Fruit fly (Drosophila melanogaster) whole organism, prepupa: Measurements from ENCODE around the gene CG9386.
A peak's percentile ranks its signal among the peaks of the same experiment; 100 is the strongest.

ENCODE experiments used
- CG10631 ChIP-seq: fragments of 200-800 bp; sonication (Bioruptor generic); optimal IDR thresholded peaks from 2 replicates; lab custom pipeline; 2016; ENCODE audit warnings: missing biosample characterization, missing genetic modification characterization
- CG10669 ChIP-seq: fragments of 200-800 bp; sonication (Bioruptor generic); optimal IDR thresholded peaks from 3 replicates; lab custom pipeline; 2018; ENCODE audit warnings: missing biosample characterization, mild to moderate bottlenecking, missing genetic modification characterization, moderate library complexity
- CG11762 ChIP-seq: fragments of 200-800 bp; sonication (Bioruptor generic); optimal IDR thresholded peaks from 3 replicates; lab custom pipeline; 2016; ENCODE audit warnings: missing biosample characterization, missing genetic modification characterization; ENCODE audit not compliant: insufficient read depth
- CG1621 ChIP-seq: fragments of 200-800 bp; sonication (Bioruptor generic); optimal IDR thresholded peaks from 3 replicates; lab custom pipeline; 2018; ENCODE audit warnings: missing biosample characterization, mild to moderate bottlenecking, missing genetic modification characterization
- CG16779 ChIP-seq: fragments of 200-800 bp; sonication (Bioruptor generic); optimal IDR thresholded peaks from 3 replicates; lab custom pipeline; 2017; ENCODE audit warnings: missing biosample characterization, mild to moderate bottlenecking, missing genetic modification characterization
- CG3032 ChIP-seq: fragments of 200-800 bp; optimal IDR thresholded peaks from 2 replicates; lab custom pipeline; 2019; ENCODE audit warnings: missing biosample characterization, mild to moderate bottlenecking, missing genetic modification characterization, moderate library complexity
- CG31627 ChIP-seq: fragments of 200-800 bp; sonication (Bioruptor generic); optimal IDR thresholded peaks from 3 replicates; lab custom pipeline; 2016; ENCODE audit warnings: missing biosample characterization, missing genetic modification characterization
- CG32006 ChIP-seq: fragments of 200-800 bp; sonication (Bioruptor generic); optimal IDR thresholded peaks from 3 replicates; lab custom pipeline; 2017; ENCODE audit warnings: missing biosample characterization, mild to moderate bottlenecking, missing genetic modification characterization
- CG34406 ChIP-seq: fragments of 200-800 bp; sonication (Bioruptor generic); optimal IDR thresholded peaks from 3 replicates; lab custom pipeline; 2016; ENCODE audit warnings: missing biosample characterization, missing genetic modification characterization
- CG3919 ChIP-seq: fragments of 200-800 bp; sonication (Bioruptor generic); optimal IDR thresholded peaks from 3 replicates; lab custom pipeline; 2016; ENCODE audit warnings: missing biosample characterization, missing genetic modification characterization
- CG4318 ChIP-seq: fragments of 200-800 bp; sonication (Bioruptor generic); optimal IDR thresholded peaks from 3 replicates; lab custom pipeline; 2017; ENCODE audit warnings: missing biosample characterization, mild to moderate bottlenecking, missing genetic modification characterization
- CG6276 ChIP-seq: fragments of 200-800 bp; sonication (Bioruptor generic); optimal IDR thresholded peaks from 2 replicates; lab custom pipeline; 2017; ENCODE audit warnings: missing biosample characterization, mild to moderate bottlenecking, missing genetic modification characterization
- CG6792 ChIP-seq: fragments of 200-800 bp; sonication (Bioruptor generic); optimal IDR thresholded peaks from 3 replicates; lab custom pipeline; 2016; ENCODE audit warnings: missing biosample characterization, missing genetic modification characterization
- CG6808 ChIP-seq: fragments of 200-800 bp; sonication (Bioruptor generic); optimal IDR thresholded peaks from 3 replicates; lab custom pipeline; 2017; ENCODE audit warnings: missing biosample characterization, missing genetic modification characterization, mild to moderate bottlenecking, moderate library complexity, missing genetic modification reagents
- CG6854 ChIP-seq: fragments of 200-800 bp; sonication (Bioruptor generic); optimal IDR thresholded peaks from 2 replicates; lab custom pipeline; 2017; ENCODE audit warnings: missing biosample characterization, mild to moderate bottlenecking, missing genetic modification characterization
- CG8119 ChIP-seq: fragments of 200-800 bp; sonication (Bioruptor generic); IDR thresholded peaks from 3 replicates; pipeline ENCODE4 v1.3.6; 2022; ENCODE audit warnings: missing biosample characterization, missing genetic modification characterization
- CG8319 ChIP-seq: fragments of 200-800 bp; sonication (Bioruptor generic); optimal IDR thresholded peaks from 3 replicates; lab custom pipeline; 2016; ENCODE audit warnings: missing biosample characterization, missing genetic modification characterization
- CG8632 ChIP-seq: fragments of 200-800 bp; sonication (Bioruptor generic); optimal IDR thresholded peaks from 3 replicates; lab custom pipeline; 2016; ENCODE audit warnings: missing biosample characterization, missing genetic modification characterization
- CG9139 ChIP-seq: fragments of 200-800 bp; sonication (Bioruptor generic); optimal IDR thresholded peaks from 3 replicates; lab custom pipeline; 2017; ENCODE audit warnings: missing biosample characterization, mild to moderate bottlenecking, missing genetic modification characterization
- Eip78C ChIP-seq: fragments of 200-800 bp; sonication (Bioruptor generic); peaks from one replicate; lab custom pipeline; 2016; ENCODE audit warnings: missing biosample characterization, missing genetic modification characterization
- Eip93F ChIP-seq: fragments of 200-800 bp; sonication (Bioruptor generic); optimal IDR thresholded peaks from 2 replicates; lab custom pipeline; 2016; ENCODE audit warnings: missing biosample characterization, mild to moderate bottlenecking, missing genetic modification characterization
- Ets96B ChIP-seq: fragments of 200-800 bp; optimal IDR thresholded peaks from 2 replicates; lab custom pipeline; 2019; ENCODE audit warnings: missing biosample characterization, mild to moderate bottlenecking, missing genetic modification characterization, moderate library complexity
- Hr39 ChIP-seq: fragments of 200-800 bp; sonication (Bioruptor generic); optimal IDR thresholded peaks from 2 replicates; lab custom pipeline; 2016; ENCODE audit warnings: missing biosample characterization, missing genetic modification characterization
- Hr4 ChIP-seq: fragments of 200-800 bp; sonication (Bioruptor generic); optimal IDR thresholded peaks from 3 replicates; lab custom pipeline; 2016; ENCODE audit warnings: missing biosample characterization, missing genetic modification characterization
- Lpt ChIP-seq: fragments of 200-800 bp; sonication (Bioruptor generic); optimal IDR thresholded peaks from 3 replicates; lab custom pipeline; 2016; ENCODE audit warnings: missing biosample characterization, missing genetic modification characterization
- Met ChIP-seq: fragments of 200-800 bp; sonication (Bioruptor generic); optimal IDR thresholded peaks from 3 replicates; lab custom pipeline; 2016; ENCODE audit warnings: missing biosample characterization, missing genetic modification characterization
- Smox ChIP-seq: fragments of 200-800 bp; sonication (Bioruptor generic); optimal IDR thresholded peaks from 3 replicates; lab custom pipeline; 2016; ENCODE audit warnings: missing biosample characterization, missing genetic modification characterization
- Sox102F ChIP-seq: fragments of 200-800 bp; sonication (Bioruptor generic); optimal IDR thresholded peaks from 2 replicates; lab custom pipeline; 2016; ENCODE audit warnings: missing biosample characterization, mild to moderate bottlenecking, missing genetic modification characterization
- Sox14 ChIP-seq: fragments of 200-800 bp; sonication (Bioruptor generic); optimal IDR thresholded peaks from 3 replicates; lab custom pipeline; 2016; ENCODE audit warnings: missing biosample characterization, missing genetic modification characterization
- Sox15 ChIP-seq: fragments of 200-800 bp; sonication (Bioruptor generic); optimal IDR thresholded peaks from 3 replicates; lab custom pipeline; 2016; ENCODE audit warnings: missing biosample characterization, missing genetic modification characterization
- achi ChIP-seq: fragments of 200-800 bp; sonication (Bioruptor generic); optimal IDR thresholded peaks from 3 replicates; lab custom pipeline; 2016; ENCODE audit warnings: missing biosample characterization, missing genetic modification characterization
- acj6 ChIP-seq: fragments of 200-800 bp; sonication (Bioruptor generic); optimal IDR thresholded peaks from 3 replicates; lab custom pipeline; 2016; ENCODE audit warnings: missing biosample characterization, missing genetic modification characterization
- cyc ChIP-seq: fragments of 200-800 bp; sonication (Bioruptor generic); optimal IDR thresholded peaks from 3 replicates; lab custom pipeline; 2016; ENCODE audit warnings: missing biosample characterization, missing genetic modification characterization
- dac ChIP-seq: fragments of 200-800 bp; sonication (Bioruptor generic); optimal IDR thresholded peaks from 2 replicates; lab custom pipeline; 2017; ENCODE audit warnings: missing biosample characterization, mild to moderate bottlenecking, missing genetic modification characterization
- dsx ChIP-seq: fragments of 200-800 bp; optimal IDR thresholded peaks from 3 replicates; lab custom pipeline; 2019; ENCODE audit warnings: missing biosample characterization, mild to moderate bottlenecking, missing genetic modification characterization, moderate library complexity; ENCODE audit not compliant: poor library complexity, severe bottlenecking
- eg ChIP-seq: fragments of 200-800 bp; sonication (Bioruptor generic); IDR thresholded peaks from 3 replicates; pipeline ENCODE4 v1.3.6; 2022; ENCODE audit warnings: missing biosample characterization, missing genetic modification characterization
- esn ChIP-seq: fragments of 200-800 bp; sonication (Bioruptor generic); optimal IDR thresholded peaks from 2 replicates; lab custom pipeline; 2016; ENCODE audit warnings: missing biosample characterization, mild to moderate bottlenecking, missing genetic modification characterization, moderate library complexity
- fd59A ChIP-seq: fragments of 200-800 bp; sonication (Bioruptor generic); optimal IDR thresholded peaks from 2 replicates; lab custom pipeline; 2017; ENCODE audit warnings: missing biosample characterization, mild to moderate bottlenecking, missing genetic modification characterization, missing genetic modification reagents
- fkh ChIP-seq: fragments of 200-800 bp; sonication (Bioruptor generic); optimal IDR thresholded peaks from 3 replicates; lab custom pipeline; 2017; ENCODE audit warnings: missing biosample characterization, mild to moderate bottlenecking, missing genetic modification characterization, moderate library complexity
- lz ChIP-seq: fragments of 200-800 bp; sonication (Bioruptor generic); optimal IDR thresholded peaks from 3 replicates; lab custom pipeline; 2016; ENCODE audit warnings: missing biosample characterization, missing genetic modification characterization
- net ChIP-seq: fragments of 200-800 bp; sonication (Bioruptor generic); optimal IDR thresholded peaks from 3 replicates; lab custom pipeline; 2016; ENCODE audit warnings: missing biosample characterization, missing genetic modification characterization
- ss ChIP-seq, 2 experiments: fragments of 200-800 bp; sonication (Bioruptor generic); optimal IDR thresholded peaks; 2 replicates in 1 of 2; 3 replicates in 1 of 2; lab custom pipeline; 2017 to 2018; ENCODE audit warnings: mild to moderate bottlenecking in 2 of 2, missing biosample characterization in 2 of 2, missing genetic modification characterization in 2 of 2, moderate library complexity in 1 of 2
- svp ChIP-seq: fragments of 200-800 bp; sonication (Bioruptor generic); peaks from one replicate; lab custom pipeline; 2016; ENCODE audit warnings: missing biosample characterization, missing genetic modification characterization
- vri ChIP-seq: fragments of 200-800 bp; sonication (Bioruptor generic); optimal IDR thresholded peaks from 3 replicates; lab custom pipeline; 2016; ENCODE audit warnings: missing biosample characterization, mild to moderate bottlenecking, missing genetic modification characterization

CG9386 gene

DNA sequence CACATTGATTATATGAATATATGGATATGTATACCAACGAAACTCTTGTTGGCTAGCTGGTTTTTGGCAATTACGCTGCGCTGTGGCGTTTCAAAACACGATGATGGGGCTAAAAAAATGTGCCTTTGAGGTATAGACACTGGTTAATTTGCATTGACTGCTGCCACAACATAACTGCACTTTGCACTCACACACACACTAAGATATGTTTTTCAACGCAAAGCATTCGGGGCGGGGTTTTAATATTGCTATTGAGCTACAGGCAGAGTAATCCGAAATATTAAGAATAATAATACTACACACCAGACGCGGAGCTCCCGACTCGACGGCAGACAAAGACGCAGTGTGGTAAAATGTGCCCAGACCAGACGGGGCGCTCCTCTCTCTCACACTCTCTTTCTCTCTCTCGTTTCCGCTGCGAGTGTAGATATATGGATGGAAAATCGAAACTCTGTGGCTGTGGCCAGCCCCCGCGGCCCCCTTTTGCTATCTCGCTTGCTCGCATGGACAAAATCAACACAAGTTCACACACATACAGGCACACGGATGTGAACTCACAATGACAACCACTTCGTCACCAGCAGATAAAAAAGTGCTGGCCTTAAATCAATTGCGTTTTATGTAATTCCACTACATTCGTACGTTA lies 4.1 kb downstream of the CG9386 start (continued):
- peak; percentile 44 for TF ChIP-seq achi
- peak; percentile 18 for TF ChIP-seq acj6
- TF ChIP-seq CG6276 (GFP tag; lab: Kevin White, UChicago), result peak; percentile 42
- peak; percentile 68 for TF ChIP-seq CG6808 (GFP tag; lab: Kevin White, UChicago)
- TF ChIP-seq CG9139 (GFP tag; lab: Kevin White, UChicago), result peak; percentile 70
- peak; percentile 42 for TF ChIP-seq CG32006 (GFP tag; lab: Kevin White, UChicago)
- TF ChIP-seq CG6854 (GFP tag; lab: Kevin White, UChicago), result peak; percentile 88
- peak; percentile 87 for TF ChIP-seq vri (GFP tag; lab: Kevin White, UChicago)
- TF ChIP-seq CG10631, result no peak
- no peak for TF ChIP-seq Sox15 (GFP tag; lab: Kevin White, UChicago)
- no peak for TF ChIP-seq CG31627 (GFP tag; lab: Kevin White, UChicago)
- no peak for TF ChIP-seq Hr39 (GFP tag; lab: Kevin White, UChicago)
- TF ChIP-seq CG34406, result peak; percentile 17
- TF ChIP-seq cyc, result no peak
- peak; percentile 18 for TF ChIP-seq CG11762 (GFP tag; lab: Kevin White, UChicago)
- TF ChIP-seq Eip93F (GFP tag; lab: Kevin White, UChicago), result no peak
- TF ChIP-seq dac (GFP tag; lab: Kevin White, UChicago), result no peak
- peak; percentile 20 for TF ChIP-seq CG3032
- TF ChIP-seq CG8119, result no peak
- no peak for TF ChIP-seq CG8632 (GFP tag; lab: Kevin White, UChicago)
- no peak for TF ChIP-seq fd59A
- peak; percentile 6 for TF ChIP-seq CG6792 (GFP tag; lab: Kevin White, UChicago)
- peak; percentile 91 for TF ChIP-seq Sox14
- peak; percentile 36 for TF ChIP-seq Met (GFP tag; lab: Kevin White, UChicago)

DNA sequence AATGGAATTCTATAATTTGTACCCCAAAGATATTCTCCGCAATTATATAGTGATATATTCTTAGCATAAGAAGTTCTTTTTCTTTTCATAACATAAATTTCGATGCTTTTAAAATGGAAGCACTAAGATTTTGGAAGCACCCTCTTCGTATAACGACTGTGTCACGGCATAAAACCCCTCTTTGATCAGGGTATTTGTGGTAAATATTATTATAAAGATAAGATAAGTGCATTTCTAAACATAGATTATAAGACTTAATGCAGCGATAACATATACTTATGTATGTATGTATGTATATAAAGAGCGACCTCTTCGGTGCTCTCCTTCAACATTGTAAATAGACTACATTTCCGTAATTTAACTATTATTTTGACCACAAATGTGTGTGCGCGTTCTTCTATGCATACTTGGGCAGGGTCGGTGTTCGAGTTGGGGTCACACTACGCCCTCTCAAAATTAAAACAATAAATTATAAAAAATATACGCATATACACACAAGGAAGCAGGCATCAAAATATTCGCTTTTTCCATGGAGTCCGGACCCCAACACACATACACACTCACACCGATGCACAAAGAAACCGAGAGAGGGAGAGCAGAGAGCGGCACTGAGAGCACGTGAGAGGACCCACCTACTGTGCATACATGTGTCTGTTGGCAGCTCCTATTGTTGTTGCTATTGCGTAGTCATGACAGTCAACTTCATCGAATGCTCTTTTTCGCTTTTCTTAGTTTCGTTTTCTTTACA lies 4.8 kb downstream of the CG9386 start:
- TF ChIP-seq CG6276 (GFP tag; lab: Kevin White, UChicago), result peak; percentile 27
- no peak for TF ChIP-seq CG4318 (GFP tag; lab: Kevin White, UChicago)
- peak; percentile 23 for TF ChIP-seq CG3919 (GFP tag; lab: Kevin White, UChicago)
- TF ChIP-seq CG9139 (GFP tag; lab: Kevin White, UChicago), result peak; percentile 36
- no peak for TF ChIP-seq CG6808 (GFP tag; lab: Kevin White, UChicago)
- no peak for TF ChIP-seq CG31627 (GFP tag; lab: Kevin White, UChicago)
- peak; percentile 5 for TF ChIP-seq Ets96B (tag; lab: Kevin White, UChicago)
- TF ChIP-seq Eip78C (GFP tag; lab: Kevin White, UChicago), result peak; percentile 82
- no peak for TF ChIP-seq Hr4
- no peak for TF ChIP-seq CG8319
- TF ChIP-seq acj6, result no peak
- TF ChIP-seq CG32006 (GFP tag; lab: Kevin White, UChicago), result no peak
- TF ChIP-seq fkh, result peak; percentile 29
- peak; percentile 46 for TF ChIP-seq Sox102F (GFP tag; lab: Kevin White, UChicago)
- TF ChIP-seq Hr39 (GFP tag; lab: Kevin White, UChicago), result no peak
- TF ChIP-seq achi, result no peak
- TF ChIP-seq Met (GFP tag; lab: Kevin White, UChicago), result no peak
- peak; percentile 10 for TF ChIP-seq CG8632 (GFP tag; lab: Kevin White, UChicago)
- TF ChIP-seq dsx (GFP tag; lab: Kevin White, UChicago), result peak; percentile 79
- TF ChIP-seq ss (GFP tag; optimal IDR thresholded peaks at IDR 0.05; lab: Kevin White, UChicago), result peak in 1 of 2 experiments; percentile 25
- TF ChIP-seq CG16779 (tag; lab: Kevin White, UChicago), result peak; percentile 42
- TF ChIP-seq lz (GFP tag; lab: Kevin White, UChicago), result no peak
- TF ChIP-seq esn (GFP tag; lab: Kevin White, UChicago), result no peak
- TF ChIP-seq net (GFP tag; lab: Kevin White, UChicago), result peak; percentile 26
- TF ChIP-seq Lpt (GFP tag; lab: Kevin White, UChicago), result peak; percentile 3
- TF ChIP-seq vri (GFP tag; lab: Kevin White, UChicago), result peak; percentile 70
- peak; percentile 78 for TF ChIP-seq svp (GFP tag; lab: Kevin White, UChicago)
- no peak for TF ChIP-seq Smox
- no peak for TF ChIP-seq CG10669
- no peak for TF ChIP-seq eg (GFP tag; lab: Robert Waterston, UW)
- TF ChIP-seq Eip93F (GFP tag; lab: Kevin White, UChicago), result peak; percentile 6
- TF ChIP-seq CG1621 (tag; lab: Kevin White, UChicago), result no peak
- no peak for TF ChIP-seq dac (GFP tag; lab: Kevin White, UChicago)
- peak; percentile 45 for TF ChIP-seq Sox14
- TF ChIP-seq CG10631, result no peak
